Worm (Caenorhabditis elegans) whole organism, midembryonic: ENCODE data around the gene die-1.

ENCODE experiments used
- T22C8.4 ChIP-seq: fragments of 200-800 bp; sonication (Bioruptor generic); IDR thresholded peaks from 2 replicates; pipeline ENCODE4 v1.3.6; 2022; ENCODE audit warnings: missing genetic modification characterization, missing compliant biosample characterization
- cog-1 ChIP-seq: sonication (generic microtip); optimal IDR thresholded peaks from 2 replicates; lab custom pipeline; 2016; ENCODE audit warnings: missing genetic modification characterization, missing compliant biosample characterization
- flt-1 ChIP-seq: fragments of 200-800 bp; sonication (Bioruptor generic); IDR thresholded peaks from 2 replicates; pipeline ENCODE4 v1.3.6; 2022; ENCODE audit warnings: missing genetic modification characterization, missing compliant biosample characterization
- klf-2 ChIP-seq: fragments of 200-800 bp; sonication (Bioruptor generic); conservative IDR thresholded peaks from 2 replicates; pipeline ENCODE4 v1.3.6; 2022; ENCODE audit warnings: missing genetic modification reagents, missing genetic modification characterization, missing compliant biosample characterization
- med-1 ChIP-seq: sonication (generic microtip); optimal IDR thresholded peaks from 2 replicates; lab custom pipeline; 2017; ENCODE audit warnings: missing genetic modification characterization, mild to moderate bottlenecking, missing compliant biosample characterization, antibody characterized with exemption, missing genetic modification reagents; ENCODE audit not compliant: insufficient read depth
- ref-1 ChIP-seq: fragments of 200-800 bp; sonication (Bioruptor generic); conservative IDR thresholded peaks from 2 replicates; pipeline ENCODE4 v1.3.6; 2022; ENCODE audit warnings: missing genetic modification reagents, missing genetic modification characterization, missing compliant biosample characterization
- tab-1 ChIP-seq: fragments of 200-800 bp; sonication (Bioruptor generic); IDR thresholded peaks from 2 replicates; pipeline ENCODE4 v1.3.6; 2022; ENCODE audit warnings: missing genetic modification characterization, missing compliant biosample characterization
- ztf-23 ChIP-seq: fragments of 200-800 bp; sonication (Bioruptor generic); IDR thresholded peaks from 2 replicates; pipeline ENCODE4 v1.3.6; 2022; ENCODE audit warnings: missing genetic modification reagents, missing genetic modification characterization, missing compliant biosample characterization

- TF ChIP-seq med-1 (GFP tag; lab: Kevin White, UChicago), result no peak
- no peak for TF ChIP-seq T22C8.4 (GFP tag; lab: Robert Waterston, UW)
- TF ChIP-seq tab-1, result no peak
- TF ChIP-seq ref-1, result no peak
- TF ChIP-seq klf-2, result no peak
- TF ChIP-seq cog-1, result no peak
- no peak for TF ChIP-seq flt-1 (GFP tag; lab: Robert Waterston, UW)
- TF ChIP-seq ztf-23 (GFP tag; lab: Robert Waterston, UW), result no peak
Measured at ce11 chrII:10116690-10117089, 49.0 kb upstream of the die-1 start.
